Worm (Caenorhabditis elegans) whole organism, L4/young adult: Measurements from ENCODE around the gene Y50E8A.2.

Experiments
- W03F9.2 ChIP-seq: fragments of 150-350 bp; optimal IDR thresholded peaks from 2 replicates; lab custom pipeline; 2014; ENCODE audit warnings: missing biosample characterization, missing genetic modification characterization
- him-1 ChIP-seq: sonication (generic microtip); optimal IDR thresholded peaks from 2 replicates; lab custom pipeline; 2016; ENCODE audit warnings: missing genotype, missing genetic modification reagents, missing genetic modification characterization, missing compliant biosample characterization

- no peak for TF ChIP-seq W03F9.2
- no peak for TF ChIP-seq him-1 (tag; lab: Kevin White, UChicago)
These were observed 45.4 kb downstream of the Y50E8A.2 start for ce11 chrV:14683291-14683690.
